Worm (Caenorhabditis elegans): ENCODE data around the gene Y102A11A.1.

ce11 chrX:2046124-2046722, 5.4 kb upstream of the Y102A11A.1 start, which contains the start of gene igcm-4:
- TF ChIP-seq pha-4 (tag; optimal IDR thresholded peaks at IDR 0.05) (no peak), unc-39 (tag; optimal IDR thresholded peaks at IDR 0.05) (no peak), snpc-4 (tag; optimal IDR thresholded peaks at IDR 0.05) (no peak), nhr-237 (tag; optimal IDR thresholded peaks at IDR 0.05) (no peak), mls-2 (tag; optimal IDR thresholded peaks at IDR 0.05) (peak; percentile 37), ces-1 (GFP tag; optimal IDR thresholded peaks at IDR 0.05) (peak; percentile 12), ceh-83 (GFP tag; optimal IDR thresholded peaks at IDR 0.05) (no peak), unc-62 (GFP tag; optimal IDR thresholded peaks at IDR 0.05) (peak; percentile 99), flh-1 (GFP tag; optimal IDR thresholded peaks at IDR 0.05) (no peak), tbx-8 (GFP tag; optimal IDR thresholded peaks at IDR 0.05) (no peak), nhr-28 (tag; optimal IDR thresholded peaks at IDR 0.05) (no peak), lin-13 (tag; optimal IDR thresholded peaks at IDR 0.05) (peak; percentile 11), elt-1 (tag; optimal IDR thresholded peaks at IDR 0.05; ENCODE audit: borderline replicate concordance, insufficient read depth) (no peak), drap-1 (GFP tag; optimal IDR thresholded peaks at IDR 0.05) (no peak)

Data from whole organism, mixed stage, embryonic.